Fruit fly (Drosophila melanogaster): ENCODE measurements around the gene CG13625.
A peak's percentile ranks its signal among the peaks of the same experiment; 100 is the strongest.

CG13625 gene

dm6 chr3R:24543676-24544277 is 41.2 kb downstream of the CG13625 start, which contains the start of gene Cftr (continued):
- TF ChIP-seq Gsc (GFP tag; IDR thresholded peaks at IDR 0.05) (no peak), H2.0 (GFP tag; IDR thresholded peaks at IDR 0.05) (no peak), CG17912 (GFP tag; optimal IDR thresholded peaks at IDR 0.05) (no peak), zfh1 (GFP tag; IDR thresholded peaks at IDR 0.05) (no peak), CG6654 (GFP tag; optimal IDR thresholded peaks at IDR 0.05) (no peak), CG14014 (GFP tag; IDR thresholded peaks at IDR 0.05) (peak; percentile 65; the same call in 1 of the 2 replicates), wdn (GFP tag; IDR thresholded peaks at IDR 0.05) (no peak), CG6813 (GFP tag; optimal IDR thresholded peaks at IDR 0.05) (peak; percentile 27), hth (optimal IDR thresholded peaks at IDR 0.05) (no peak), al (GFP tag; IDR thresholded peaks at IDR 0.05) (peak; percentile 18; the same call in 1 of the 2 replicates), schlank (tag; optimal IDR thresholded peaks at IDR 0.05) (peak; percentile 12), CG6272 (GFP tag; IDR thresholded peaks at IDR 0.05) (no peak), TFAM (GFP tag; optimal IDR thresholded peaks at IDR 0.05) (no peak), ATbp (GFP tag; optimal IDR thresholded peaks at IDR 0.05) (no peak), CG10366 (GFP tag; IDR thresholded peaks at IDR 0.05) (no peak; the same call in 1 of the 2 replicates), Lim3 (GFP tag; IDR thresholded peaks at IDR 0.05) (no peak), CG13287 (GFP tag; IDR thresholded peaks at IDR 0.05; ENCODE audit: partially characterized antibody) (peak; percentile 62), Stat92E (GFP tag; optimal IDR thresholded peaks at IDR 0.05) (peak in 1 of 3 experiments; percentile 31), CG9797 (GFP tag; optimal IDR thresholded peaks at IDR 0.05) (no peak), hb (GFP tag; IDR thresholded peaks at IDR 0.05; ENCODE audit: partially characterized antibody) (0 out of 3 replicates have a peak, but pooled peaks have one; percentile 23), stwl (tag; optimal IDR thresholded peaks at IDR 0.05) (peak; percentile 35), fd3F (GFP tag; optimal IDR thresholded peaks at IDR 0.05) (no peak), tll (GFP tag; optimal IDR thresholded peaks at IDR 0.05) (no peak), sd (tag; optimal IDR thresholded peaks at IDR 0.05) (no peak), NFAT (GFP tag; IDR thresholded peaks at IDR 0.05) (peak; percentile 80), dm (GFP tag; optimal IDR thresholded peaks at IDR 0.05) (peak; percentile 46), gsb-n (tag; optimal IDR thresholded peaks at IDR 0.05) (no peak), CG18599 (GFP tag; optimal IDR thresholded peaks at IDR 0.05) (peak; percentile 73), Adf1 (GFP tag; IDR thresholded peaks at IDR 0.05) (peak; percentile 9; the same call in 1 of the 2 replicates), Aef1 (GFP tag; IDR thresholded peaks at IDR 0.05) (peak; percentile 30; the same call in 1 of the 3 replicates), Atf6 (GFP tag; IDR thresholded peaks at IDR 0.05) (peak; percentile 58), dmrt11E (tag; optimal IDR thresholded peaks at IDR 0.05) (no peak), CG6254 (GFP tag; optimal IDR thresholded peaks at IDR 0.05) (no peak), slp2 (GFP tag; optimal IDR thresholded peaks at IDR 0.05) (no peak), ci (GFP tag; IDR thresholded peaks at IDR 0.05) (peak; percentile 84), klu (GFP tag; IDR thresholded peaks at IDR 0.05) (no peak), CG12942 (GFP tag; optimal IDR thresholded peaks at IDR 0.05) (no peak), CG1647 (GFP tag; optimal IDR thresholded peaks at IDR 0.05) (peak; percentile 43), tio (GFP tag; optimal IDR thresholded peaks at IDR 0.05) (no peak), nerfin-1 (tag; optimal IDR thresholded peaks at IDR 0.05) (no peak), Blimp-1 (GFP tag; optimal IDR thresholded peaks at IDR 0.05) (no peak), CG2678 (tag; optimal IDR thresholded peaks at IDR 0.05) (no peak), CG2116 (GFP tag; optimal IDR thresholded peaks at IDR 0.05) (peak; percentile 10), nerfin-2 (GFP tag; IDR thresholded peaks at IDR 0.05; ENCODE audit: partially characterized antibody) (no peak), CG15696 (tag; optimal IDR thresholded peaks at IDR 0.05) (no peak), MTF-1 (GFP tag; optimal IDR thresholded peaks at IDR 0.05; ENCODE audit: borderline replicate concordance) (peak; percentile 70), NfI (GFP tag; optimal IDR thresholded peaks at IDR 0.05) (peak; percentile 57), onecut (GFP tag; IDR thresholded peaks at IDR 0.05) (peak; percentile 48; the same call in 1 of the 2 replicates), ind (GFP tag; optimal IDR thresholded peaks at IDR 0.05) (no peak)

Measured in whole organism, embryonic.